Worm (Caenorhabditis elegans) whole organism, L4/young adult: ENCODE measurements around the gene inf-1.

Source experiments
- dao-5 ChIP-seq: sonication (generic microtip); optimal IDR thresholded peaks from 2 replicates; lab custom pipeline; 2016; ENCODE audit warnings: missing genotype, missing genetic modification characterization, moderate library complexity, missing compliant biosample characterization
- him-1 ChIP-seq: sonication (generic microtip); optimal IDR thresholded peaks from 2 replicates; lab custom pipeline; 2016; ENCODE audit warnings: missing genotype, missing genetic modification reagents, missing genetic modification characterization, missing compliant biosample characterization

DNA sequence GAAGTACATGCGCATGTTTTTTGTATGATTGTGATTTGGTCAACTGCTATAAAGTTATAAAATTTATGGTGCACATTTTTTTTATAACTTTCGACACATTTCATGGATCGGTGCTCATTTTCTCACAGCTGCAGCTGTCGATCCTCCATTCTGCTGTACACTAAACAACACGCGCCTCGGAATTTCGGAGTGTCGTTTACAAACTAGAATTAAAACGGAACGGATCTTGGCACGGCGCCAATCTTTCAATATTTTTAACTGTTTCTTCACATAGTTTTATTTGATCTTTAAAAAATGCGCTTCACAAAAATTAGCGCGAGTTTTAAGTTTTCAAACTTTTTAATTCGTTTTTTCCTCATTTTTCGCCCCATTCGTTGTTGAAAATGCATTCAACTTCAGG is 16.4 kb downstream of the inf-1 start, which contains the start of gene let-711:
- no peak for TF ChIP-seq dao-5 (tag; lab: Kevin White, UChicago)
- no peak for TF ChIP-seq him-1 (tag; lab: Kevin White, UChicago)
